Worm (Caenorhabditis elegans) whole organism, L1 larva: Measurements from ENCODE around the gene C03H5.7.
A peak's percentile ranks its signal among the peaks of the same experiment; 100 is the strongest.

Source experiments
- F16B12.6 ChIP-seq: fragments of 150-350 bp; optimal IDR thresholded peaks from 2 replicates; lab custom pipeline; 2014; ENCODE audit warnings: missing biosample characterization, missing genetic modification characterization
- Y116A8C.19 ChIP-seq: sonication (generic microtip); optimal IDR thresholded peaks from 2 replicates; lab custom pipeline; 2016; ENCODE audit warnings: missing compliant biosample characterization, missing genetic modification characterization, borderline replicate concordance
- aha-1 ChIP-seq: fragments of 150-350 bp; optimal IDR thresholded peaks from 2 replicates; lab custom pipeline; 2014; ENCODE audit warnings: missing biosample characterization, missing genetic modification characterization
- alr-1 ChIP-seq: fragments of 200-800 bp; sonication (Bioruptor generic); optimal IDR thresholded peaks from 2 replicates; lab custom pipeline; 2018; ENCODE audit warnings: borderline replicate concordance, mild to moderate bottlenecking, missing genetic modification characterization, missing compliant biosample characterization
- ama-1 ChIP-seq: fragments of 150-350 bp; optimal IDR thresholded peaks from 2 replicates; lab custom pipeline; 2014
- blmp-1 ChIP-seq: fragments of 150-350 bp; optimal IDR thresholded peaks from 2 replicates; lab custom pipeline; 2014; ENCODE audit warnings: missing biosample characterization, missing genetic modification characterization
- ceh-63 ChIP-seq: fragments of 200-800 bp; sonication (Bioruptor generic); optimal IDR thresholded peaks from 2 replicates; lab custom pipeline; 2018; ENCODE audit warnings: mild to moderate bottlenecking, missing genetic modification characterization, missing compliant biosample characterization
- ceh-8 ChIP-seq: fragments of 200-800 bp; sonication (Bioruptor generic); optimal IDR thresholded peaks from 2 replicates; lab custom pipeline; 2018; ENCODE audit warnings: mild to moderate bottlenecking, missing genetic modification characterization, moderate library complexity, missing compliant biosample characterization
- ceh-82 ChIP-seq, 3 experiments: fragments of 150-350 bp in 1 of 3; sonication (generic microtip) in 2 of 3; optimal IDR thresholded peaks; 2 replicates each; lab custom pipeline; 2014 to 2017; ENCODE audit warnings: missing biosample characterization in 3 of 3, missing genetic modification characterization in 3 of 3
- ceh-88 ChIP-seq: fragments of 200-800 bp; sonication (Bioruptor generic); IDR thresholded peaks from 2 replicates; pipeline ENCODE4 v1.3.6; 2022; ENCODE audit warnings: missing genetic modification characterization, missing compliant biosample characterization
- ces-1 ChIP-seq: fragments of 150-350 bp; optimal IDR thresholded peaks from 2 replicates; lab custom pipeline; 2014; ENCODE audit warnings: missing biosample characterization, missing genetic modification reagents, missing genetic modification characterization
- dpl-1 ChIP-seq, 3 experiments: fragments of 150-350 bp in 2 of 3; sonication (generic microtip) in 1 of 3; optimal IDR thresholded peaks; 2 replicates each; lab custom pipeline; 2014 to 2017; ENCODE audit warnings: missing biosample characterization in 3 of 3, missing genetic modification characterization in 3 of 3, missing genetic modification reagents in 3 of 3
- dsc-1 ChIP-seq: sonication (generic microtip); optimal IDR thresholded peaks from 2 replicates; lab custom pipeline; 2016; ENCODE audit warnings: mild to moderate bottlenecking, missing genetic modification characterization, missing compliant biosample characterization
- efl-1 ChIP-seq, 4 experiments: fragments of 150-350 bp; optimal IDR thresholded peaks in 3 of 4; peaks in 1 of 4; 1 replicate in 1 of 4; 2 replicates in 3 of 4; lab custom pipeline; 2014; ENCODE audit warnings: missing biosample characterization in 2 of 4, missing genetic modification characterization in 2 of 4, missing genetic modification reagents in 2 of 4
- egl-13 ChIP-seq: sonication (generic microtip); optimal IDR thresholded peaks from 2 replicates; lab custom pipeline; 2016; ENCODE audit warnings: missing genotype, missing genetic modification reagents, missing genetic modification characterization, missing compliant biosample characterization
- egl-27 ChIP-seq, 2 experiments: fragments of 150-350 bp in 1 of 2; sonication (generic microtip); optimal IDR thresholded peaks; 3 replicates each; lab custom pipeline; 2017 to 2018; ENCODE audit warnings: missing biosample characterization in 2 of 2, missing genetic modification characterization in 2 of 2, missing genetic modification reagents in 2 of 2
- ets-5 ChIP-seq: fragments of 200-800 bp; sonication (Bioruptor generic); IDR thresholded peaks from 2 replicates; pipeline ENCODE4 v1.3.6; 2022; ENCODE audit warnings: missing genetic modification characterization, missing compliant biosample characterization
- fkh-10 ChIP-seq: sonication (generic microtip); optimal IDR thresholded peaks from 2 replicates; lab custom pipeline; 2017; ENCODE audit warnings: missing biosample characterization, missing genetic modification reagents, missing genetic modification characterization
- fkh-4 ChIP-seq: sonication (generic microtip); optimal IDR thresholded peaks from 2 replicates; lab custom pipeline; 2016; ENCODE audit warnings: missing compliant biosample characterization, missing genetic modification characterization, borderline replicate concordance
- grh-1 ChIP-seq: fragments of 200-800 bp; sonication (Bioruptor generic); IDR thresholded peaks from 2 replicates; pipeline ENCODE4 v1.3.6; 2022; ENCODE audit warnings: missing genetic modification reagents, missing genetic modification characterization, missing compliant biosample characterization
- hlh-17 ChIP-seq: fragments of 200-800 bp; sonication (Bioruptor generic); optimal IDR thresholded peaks from 2 replicates; lab custom pipeline; 2018; ENCODE audit warnings: missing genetic modification characterization, mild to moderate bottlenecking, missing compliant biosample characterization, moderate library complexity, borderline replicate concordance
- isw-1 ChIP-seq: fragments of 200-800 bp; sonication (Bioruptor generic); IDR thresholded peaks from 2 replicates; pipeline ENCODE4 v1.3.6; 2022; ENCODE audit warnings: missing genetic modification characterization, missing compliant biosample characterization
- lin-14 ChIP-seq: fragments of 200-800 bp; sonication (Bioruptor generic); optimal IDR thresholded peaks from 2 replicates; lab custom pipeline; 2018; ENCODE audit warnings: mild to moderate bottlenecking, missing genetic modification characterization, moderate library complexity, missing compliant biosample characterization
- lin-39 ChIP-seq: fragments of 150-350 bp; optimal IDR thresholded peaks from 2 replicates; lab custom pipeline; 2014; ENCODE audit warnings: missing biosample characterization, missing genetic modification reagents, missing genetic modification characterization
- lir-3 ChIP-seq: sonication (generic microtip); optimal IDR thresholded peaks from 2 replicates; lab custom pipeline; 2016; ENCODE audit warnings: mild to moderate bottlenecking, missing genetic modification characterization, moderate library complexity, missing compliant biosample characterization; ENCODE audit not compliant: poor library complexity
- mab-9 ChIP-seq: fragments of 200-800 bp; sonication (Bioruptor generic); IDR thresholded peaks from 2 replicates; pipeline ENCODE4 v1.3.6; 2022; ENCODE audit warnings: missing genetic modification reagents, missing genetic modification characterization, missing compliant biosample characterization
- mdl-1 ChIP-seq, 2 experiments: fragments of 150-350 bp; optimal IDR thresholded peaks; 2 replicates each; lab custom pipeline; 2014 to 2017; ENCODE audit warnings: missing biosample characterization in 2 of 2, missing genetic modification characterization in 2 of 2, inconsistent platforms in 1 of 2
- mef-2 ChIP-seq: fragments of 150-350 bp; optimal IDR thresholded peaks from 2 replicates; lab custom pipeline; 2014; ENCODE audit warnings: missing biosample characterization, missing genetic modification characterization
- mep-1 ChIP-seq: fragments of 150-350 bp; optimal IDR thresholded peaks from 2 replicates; lab custom pipeline; 2014; ENCODE audit warnings: missing biosample characterization, missing genetic modification characterization
- nhr-20 ChIP-seq: sonication (generic microtip); optimal IDR thresholded peaks from 2 replicates; lab custom pipeline; 2016; ENCODE audit warnings: mild to moderate bottlenecking, missing genetic modification characterization, missing compliant biosample characterization
- nhr-28 ChIP-seq: fragments of 150-350 bp; optimal IDR thresholded peaks from 2 replicates; lab custom pipeline; 2014; ENCODE audit warnings: missing biosample characterization, missing genetic modification characterization
- nhr-47 ChIP-seq: sonication (generic microtip); optimal IDR thresholded peaks from 2 replicates; lab custom pipeline; 2016; ENCODE audit warnings: mild to moderate bottlenecking, missing genetic modification characterization, moderate library complexity, missing compliant biosample characterization
- nhr-71 ChIP-seq: sonication (generic microtip); optimal IDR thresholded peaks from 2 replicates; lab custom pipeline; 2016; ENCODE audit warnings: mild to moderate bottlenecking, missing genetic modification characterization, moderate library complexity, missing compliant biosample characterization
- nhr-76 ChIP-seq: sonication (generic microtip); optimal IDR thresholded peaks from 2 replicates; lab custom pipeline; 2017; ENCODE audit warnings: missing biosample characterization, missing genetic modification characterization
- pax-3 ChIP-seq: fragments of 200-800 bp; sonication (Bioruptor generic); optimal IDR thresholded peaks from 2 replicates; lab custom pipeline; 2018; ENCODE audit warnings: mild to moderate bottlenecking, missing genetic modification characterization, moderate library complexity, missing compliant biosample characterization
- skn-1 ChIP-seq: fragments of 150-350 bp; optimal IDR thresholded peaks from 2 replicates; lab custom pipeline; 2014; ENCODE audit warnings: missing biosample characterization, missing genetic modification characterization
- snu-23 ChIP-seq: sonication (generic microtip); optimal IDR thresholded peaks from 2 replicates; lab custom pipeline; 2016; ENCODE audit warnings: missing genetic modification characterization, missing compliant biosample characterization
- sox-4 ChIP-seq: sonication (generic microtip); optimal IDR thresholded peaks from 2 replicates; lab custom pipeline; 2016; ENCODE audit warnings: missing genetic modification characterization, missing compliant biosample characterization
- swsn-7 ChIP-seq: sonication (generic microtip); optimal IDR thresholded peaks from 2 replicates; lab custom pipeline; 2016; ENCODE audit warnings: missing genetic modification characterization, missing compliant biosample characterization
- unc-30 ChIP-seq: sonication (generic microtip); optimal IDR thresholded peaks from 2 replicates; lab custom pipeline; 2017; ENCODE audit warnings: missing biosample characterization, missing genetic modification characterization
- unc-62 ChIP-seq: fragments of 150-350 bp; optimal IDR thresholded peaks from 2 replicates; lab custom pipeline; 2014; ENCODE audit warnings: missing biosample characterization, missing genetic modification reagents, missing genetic modification characterization
- vab-15 ChIP-seq: sonication (generic microtip); optimal IDR thresholded peaks from 2 replicates; lab custom pipeline; 2017; ENCODE audit warnings: missing genotype, mild to moderate bottlenecking, missing genetic modification characterization, missing compliant biosample characterization
- xbp-1 ChIP-seq: sonication (generic microtip); optimal IDR thresholded peaks from 2 replicates; lab custom pipeline; 2016; ENCODE audit warnings: missing genetic modification characterization, missing compliant biosample characterization
- ztf-11 ChIP-seq, 2 experiments: sonication (generic microtip); optimal IDR thresholded peaks; 2 replicates each; lab custom pipeline; 2016 to 2017; ENCODE audit warnings: missing genetic modification characterization in 2 of 2, missing biosample characterization in 1 of 2, missing compliant biosample characterization in 1 of 2
- ztf-4 ChIP-seq: fragments of 150-350 bp; optimal IDR thresholded peaks from 2 replicates; lab custom pipeline; 2014; ENCODE audit warnings: missing biosample characterization, missing genetic modification characterization

C03H5.7 gene

ce11 chrII:385957-386356 is 5.9 kb downstream of the C03H5.7 start, which contains the start of gene C03H5.3 (continued):
- TF ChIP-seq swsn-7: peak; percentile 60
- TF ChIP-seq nhr-76 (tag; lab: Kevin White, UChicago): no peak
- TF ChIP-seq dsc-1: peak; percentile 46
- no peak for TF ChIP-seq ces-1 (GFP tag; lab: Kevin White, UChicago)
- no peak for TF ChIP-seq fkh-10 (GFP tag; lab: Kevin White, UChicago)
- peak; percentile 96 for TF ChIP-seq F16B12.6 (tag; lab: Kevin White, UChicago)
- TF ChIP-seq ceh-88 (GFP tag; lab: Robert Waterston, UW): no peak
- peak; percentile 72 for TF ChIP-seq nhr-71 (tag; lab: Kevin White, UChicago)
- TF ChIP-seq sox-4 (tag; lab: Kevin White, UChicago): no peak
- TF ChIP-seq ztf-11 (tag; optimal IDR thresholded peaks at IDR 0.05; lab: Kevin White, UChicago): no peak
- no peak for TF ChIP-seq alr-1
- TF ChIP-seq dpl-1 (GFP tag; optimal IDR thresholded peaks at IDR 0.05; lab: Kevin White, UChicago): peak; percentile 93 to 96 (median 95)
- TF ChIP-seq ama-1 (lab: Kevin White, UChicago): no peak
- TF ChIP-seq snu-23 (GFP tag; lab: Kevin White, UChicago): peak; percentile 70
- peak; percentile 39 for TF ChIP-seq isw-1 (GFP tag; lab: Robert Waterston, UW)
- TF ChIP-seq hlh-17 (GFP tag; lab: Kevin White, UChicago): no peak
- TF ChIP-seq nhr-47 (tag; lab: Kevin White, UChicago): peak; percentile 75
- no peak for TF ChIP-seq mep-1
- TF ChIP-seq fkh-4 (tag; lab: Kevin White, UChicago): no peak
- no peak for TF ChIP-seq ets-5 (GFP tag; lab: Robert Waterston, UW)
- TF ChIP-seq aha-1 (tag; lab: Kevin White, UChicago): no peak
- no peak for TF ChIP-seq nhr-28 (tag; lab: Kevin White, UChicago)
- TF ChIP-seq mef-2 (tag; lab: Kevin White, UChicago): no peak
- no peak for TF ChIP-seq lin-14 (GFP tag; lab: Kevin White, UChicago)
- TF ChIP-seq grh-1 (GFP tag; lab: Robert Waterston, UW): no peak
- peak; percentile 58 for TF ChIP-seq skn-1 (tag; lab: Kevin White, UChicago)
- no peak for TF ChIP-seq egl-13
- peak; percentile 49 for TF ChIP-seq nhr-20
- TF ChIP-seq vab-15 (tag; lab: Kevin White, UChicago): no peak
- TF ChIP-seq ceh-82 (tag; optimal IDR thresholded peaks at IDR 0.05; lab: Kevin White, UChicago): peak; percentile 40 to 74 (median 65)
- TF ChIP-seq efl-1 (optimal IDR thresholded peaks at IDR 0.05; lab: Kevin White, UChicago): peak; percentile 96 to 99
- peak; percentile 96 to 99 for TF ChIP-seq efl-1 (GFP tag; optimal IDR thresholded peaks at IDR 0.05 in 1 of 2; lab: Kevin White, UChicago)
- no peak for TF ChIP-seq egl-27 (tag; optimal IDR thresholded peaks at IDR 0.05; lab: Kevin White, UChicago)
- no peak for TF ChIP-seq lin-39
- TF ChIP-seq ceh-63: no peak
- TF ChIP-seq pax-3 (tag; lab: Kevin White, UChicago): no peak

- TF ChIP-seq ceh-8 (GFP tag; lab: Kevin White, UChicago) (no peak), dpl-1 (GFP tag; optimal IDR thresholded peaks at IDR 0.05; lab: Kevin White, UChicago) (peak in 1 of 3 experiments; percentile 15), F16B12.6 (tag; lab: Kevin White, UChicago) (peak; percentile 1), blmp-1 (tag; lab: Kevin White, UChicago) (peak; percentile 22), efl-1 (optimal IDR thresholded peaks at IDR 0.05; lab: Kevin White, UChicago) (peak; percentile 17 to 28), efl-1 (GFP tag; optimal IDR thresholded peaks at IDR 0.05 in 1 of 2; lab: Kevin White, UChicago) (peak in 1 of 2 experiments; percentile 92)
- TF ChIP-seq, all 84 proteins: peak for 4
These were observed 7.9 kb downstream of the C03H5.7 start for ce11 chrII:387844-388355.

- TF ChIP-seq snu-23 (GFP tag; lab: Kevin White, UChicago) (no peak), isw-1 (GFP tag; lab: Robert Waterston, UW) (no peak), mab-9 (GFP tag; lab: Robert Waterston, UW) (no peak), lir-3 (tag; lab: Kevin White, UChicago) (no peak), Y116A8C.19 (no peak), xbp-1 (tag; lab: Kevin White, UChicago) (no peak), pax-3 (tag; lab: Kevin White, UChicago) (no peak), unc-30 (tag; lab: Kevin White, UChicago) (no peak), ztf-4 (tag; lab: Kevin White, UChicago) (no peak), ceh-82 (tag; optimal IDR thresholded peaks at IDR 0.05; lab: Kevin White, UChicago) (no peak), mef-2 (tag; lab: Kevin White, UChicago) (no peak), unc-62 (no peak), mdl-1 (tag; optimal IDR thresholded peaks at IDR 0.05; lab: Kevin White, UChicago) (no peak), nhr-20 (no peak), lin-14 (GFP tag; lab: Kevin White, UChicago) (no peak), efl-1 (optimal IDR thresholded peaks at IDR 0.05; lab: Kevin White, UChicago) (no peak), efl-1 (GFP tag; optimal IDR thresholded peaks at IDR 0.05 in 1 of 2; lab: Kevin White, UChicago) (no peak)
These were observed 8.5 kb downstream of the C03H5.7 start, which contains the start of gene nstp-4 for ce11 chrII:388533-388932. Gene nstp-4, plus strand, starts transcription at chrII:388833.
